Fruit fly (Drosophila melanogaster): ENCODE results near the gene scpr-C.
A peak's percentile ranks its signal among the peaks of the same experiment; 100 is the strongest.

Gene scpr-C

dm6 chr3R:11225220-11225619 is at the start of gene scpr-C:
TSS of gene scpr-C (plus strand) at chr3R:11225520.
- no peak for TF ChIP-seq CG8478 (optimal IDR thresholded peaks at IDR 0.05)

- no peak for TF ChIP-seq CG8478 (optimal IDR thresholded peaks at IDR 0.05)
- TF ChIP-seq CTCF (optimal IDR thresholded peaks at IDR 0.05): no peak
Observed at dm6 chr3R:11175777-11176176, 49.5 kb upstream of the scpr-C start.

- TF ChIP-seq CG8478 (optimal IDR thresholded peaks at IDR 0.05) (no peak), CTCF (optimal IDR thresholded peaks at IDR 0.05) (no peak)
Observed at dm6 chr3R:11177579-11177978, 47.7 kb upstream of the scpr-C start.

- TF ChIP-seq CTCF (optimal IDR thresholded peaks at IDR 0.05) (no peak), CG8478 (optimal IDR thresholded peaks at IDR 0.05) (no peak)
Observed at dm6 chr3R:11178300-11178699, 47.0 kb upstream of the scpr-C start.

- no peak for TF ChIP-seq CTCF (optimal IDR thresholded peaks at IDR 0.05)
- TF ChIP-seq CG8478 (optimal IDR thresholded peaks at IDR 0.05): no peak
Observed at dm6 chr3R:11195792-11196191, 29.5 kb upstream of the scpr-C start, which contains the start of gene CG18577. TSS of gene CG18577 (plus strand) at chr3R:11196092.

DNA sequence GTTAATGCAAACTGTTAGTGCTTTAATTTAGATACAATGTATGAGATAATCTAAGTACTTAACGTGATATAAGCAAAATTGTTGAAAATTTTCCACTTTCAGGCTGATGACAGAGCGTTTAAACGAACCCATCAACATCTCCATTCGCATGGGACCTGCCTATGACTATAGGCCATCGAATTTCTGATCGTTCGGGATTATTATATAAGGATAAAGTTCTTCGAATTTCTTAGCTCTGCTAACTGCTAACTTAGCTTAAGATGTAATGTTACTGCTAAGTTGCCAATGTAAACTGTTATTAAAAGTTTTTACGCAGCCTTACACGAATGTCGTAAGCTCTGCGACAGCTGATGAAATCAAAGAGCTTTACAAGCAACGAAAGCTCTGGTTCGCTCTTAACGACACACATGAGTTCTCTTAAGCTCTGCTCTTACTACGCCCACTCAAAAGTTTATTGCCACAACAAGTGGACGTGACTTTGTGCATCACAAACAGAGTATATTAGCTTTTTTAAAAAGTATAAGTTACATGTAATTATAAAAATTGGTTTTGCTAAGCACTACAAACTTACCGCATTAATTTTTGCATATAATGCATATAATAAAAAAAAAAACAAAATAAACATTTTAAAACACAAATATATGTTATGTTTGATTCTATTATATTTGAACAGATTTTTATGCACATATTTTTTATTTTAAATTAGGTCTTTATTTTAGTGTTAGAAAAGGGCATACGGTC is 28.5 kb upstream of the scpr-C start:
- no peak for TF ChIP-seq CG8478 (optimal IDR thresholded peaks at IDR 0.05)
- TF ChIP-seq CTCF (optimal IDR thresholded peaks at IDR 0.05): no peak

dm6 chr3R:11197389-11197716 is 28.0 kb upstream of the scpr-C start, which contains the start of gene cu:
TSS of gene cu (plus strand) at chr3R:11197592.
- TF ChIP-seq CG8478 (optimal IDR thresholded peaks at IDR 0.05) (no peak), CTCF (optimal IDR thresholded peaks at IDR 0.05) (no peak)

dm6 chr3R:11198062-11198472 is 27.3 kb upstream of the scpr-C start:
- TF ChIP-seq CG8478 (optimal IDR thresholded peaks at IDR 0.05) (no peak), CTCF (optimal IDR thresholded peaks at IDR 0.05) (no peak)

DNA sequence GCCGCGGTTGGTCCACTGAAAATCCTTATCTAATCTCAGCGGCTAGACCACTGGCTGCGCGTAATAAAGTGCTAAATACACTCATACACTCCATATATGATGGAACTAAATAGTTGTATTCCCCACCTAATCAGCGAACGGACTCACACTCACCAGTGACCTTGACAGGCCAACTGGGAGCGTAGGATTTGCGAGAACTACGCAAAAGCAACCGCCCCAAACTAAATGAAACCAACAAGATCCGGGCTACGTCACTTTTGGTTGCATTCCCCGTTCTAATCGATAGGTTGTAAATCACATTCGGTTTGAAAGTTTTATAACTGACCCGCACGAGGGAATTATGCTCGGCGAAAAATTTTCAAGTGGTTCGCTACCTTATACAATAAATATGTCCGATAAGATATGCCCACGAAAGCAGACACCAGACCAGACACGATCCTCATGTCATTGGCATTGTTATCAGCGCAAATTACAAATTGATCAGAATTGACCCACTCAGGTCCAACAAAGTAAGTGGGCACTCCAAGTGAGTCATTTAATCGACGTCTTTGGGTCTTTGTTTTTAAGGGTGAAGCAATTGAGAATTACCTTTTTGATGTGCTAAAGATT is 26.0 kb upstream of the scpr-C start:
- TF ChIP-seq CTCF (optimal IDR thresholded peaks at IDR 0.05): no peak

DNA sequence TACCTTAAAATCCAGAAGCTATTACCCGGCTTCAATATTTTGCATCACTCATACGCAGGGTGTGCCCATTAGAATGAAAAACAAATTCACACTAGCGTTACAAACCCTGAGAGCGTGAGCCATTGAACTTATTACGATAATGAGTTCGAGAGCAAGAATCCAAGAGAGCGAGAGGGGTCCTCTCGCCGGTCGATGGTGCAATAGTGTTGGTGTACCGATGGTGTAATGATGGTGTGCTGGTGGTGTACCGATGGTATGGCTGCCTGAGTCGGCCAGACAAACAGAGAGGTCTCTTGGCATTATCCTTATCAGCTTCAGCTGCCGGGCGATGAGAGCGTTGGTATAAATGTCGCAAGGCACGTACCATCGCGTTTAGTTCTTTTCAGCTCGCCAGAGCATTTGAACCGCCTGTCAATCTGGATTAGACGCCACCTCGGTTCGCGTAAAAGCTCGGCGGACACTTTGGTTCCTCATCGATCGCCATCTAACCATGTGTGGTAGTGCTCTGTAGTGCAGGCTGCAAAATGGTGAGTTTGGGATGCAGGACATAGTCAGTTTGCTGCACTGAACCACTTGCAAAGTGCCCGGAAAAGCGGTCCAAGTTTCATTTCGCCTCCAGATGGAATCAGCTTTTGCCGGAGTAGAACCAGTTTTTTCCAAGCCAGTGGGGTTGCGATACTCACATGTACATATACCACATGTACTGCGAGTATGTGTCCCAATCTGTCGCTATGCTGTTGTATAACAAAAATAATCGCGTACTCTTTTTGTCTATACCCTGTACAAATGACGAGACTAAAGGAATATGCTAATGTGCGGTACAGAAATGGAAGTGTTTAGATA is 25.1 kb upstream of the scpr-C start:
- TF ChIP-seq CG8478 (optimal IDR thresholded peaks at IDR 0.05): no peak
- no peak for TF ChIP-seq CTCF (optimal IDR thresholded peaks at IDR 0.05)

dm6 chr3R:11200885-11201421 is 24.4 kb upstream of the scpr-C start:
- TF ChIP-seq CG8478 (optimal IDR thresholded peaks at IDR 0.05) (no peak), CTCF (optimal IDR thresholded peaks at IDR 0.05) (no peak)

- TF ChIP-seq CG8478 (optimal IDR thresholded peaks at IDR 0.05) (no peak), CTCF (optimal IDR thresholded peaks at IDR 0.05) (no peak)
Observed at dm6 chr3R:11208766-11209331, 16.5 kb upstream of the scpr-C start.

DNA sequence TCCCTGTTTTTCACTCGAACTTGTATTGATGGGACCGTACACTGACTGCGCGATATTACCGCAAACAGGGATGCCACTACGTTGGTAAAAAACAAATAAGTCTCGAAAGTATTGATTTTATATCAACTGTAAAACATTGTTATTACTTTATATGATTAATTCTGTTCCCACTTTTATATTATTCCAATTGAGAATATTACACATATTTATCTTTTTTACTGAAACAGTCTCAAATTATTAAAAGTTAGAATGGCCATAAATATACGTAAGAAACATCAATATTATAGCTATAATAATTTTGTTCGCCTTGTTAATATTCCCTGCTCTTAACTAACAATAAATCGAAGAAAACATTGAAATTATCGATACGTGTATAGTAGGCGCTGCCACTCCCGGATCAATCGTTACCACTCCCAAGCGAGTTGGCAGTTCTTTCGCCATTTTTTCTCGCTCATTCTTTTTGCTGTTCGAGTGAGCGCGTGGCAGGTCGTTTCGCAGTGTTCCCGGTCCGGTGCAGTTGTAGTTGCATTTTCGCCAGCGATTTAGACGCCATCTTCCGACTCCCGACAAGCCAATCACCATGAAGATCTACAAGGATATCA is 15.4 kb upstream of the scpr-C start, which contains the start of the genes SdhC and Tctp:
Gene SdhC, minus strand, starts transcription at position 49 of the 602 bp plus-strand sequence.
Gene Tctp, plus strand, starts transcription at position 447 of the 602 bp plus-strand sequence.
- TF ChIP-seq CG8478 (optimal IDR thresholded peaks at IDR 0.05) (no peak), CTCF (optimal IDR thresholded peaks at IDR 0.05) (no peak)

DNA sequence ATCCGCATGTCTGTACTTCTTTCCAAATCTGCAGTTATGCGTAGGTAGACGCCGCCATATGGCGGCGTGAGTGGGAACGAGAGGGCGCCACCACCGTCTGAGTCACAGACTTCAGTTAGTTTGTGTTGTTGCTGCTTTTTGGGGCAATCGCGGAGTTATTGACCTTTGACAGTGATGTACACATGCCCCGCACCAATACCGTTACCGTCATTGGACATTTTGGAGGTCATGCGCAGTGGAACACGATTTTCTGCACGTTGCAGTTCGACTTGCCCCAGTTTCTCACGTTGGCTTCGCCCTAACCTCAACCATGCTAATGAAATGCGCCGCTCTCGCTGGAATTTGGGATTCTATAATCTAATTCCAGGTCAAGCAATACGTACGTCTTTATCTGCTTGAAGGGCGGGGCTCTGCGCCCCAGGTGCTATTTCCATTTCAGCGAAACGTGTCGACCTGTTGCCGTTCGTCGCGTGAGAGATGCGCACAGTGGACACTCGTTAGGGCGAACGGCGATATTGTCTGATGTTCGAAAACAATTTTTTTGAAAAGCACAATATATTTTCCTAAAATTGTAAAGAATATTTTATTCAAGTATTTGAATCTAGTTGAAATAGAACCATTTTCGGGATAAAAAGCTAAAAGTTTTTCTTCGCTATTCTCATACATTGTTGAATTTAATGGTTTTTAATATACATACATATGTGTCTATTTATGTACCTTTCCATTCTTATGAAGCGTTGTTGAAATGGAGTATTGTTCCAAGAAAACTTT is 13.8 kb upstream of the scpr-C start:
- TF ChIP-seq CG8478 (optimal IDR thresholded peaks at IDR 0.05): no peak
- peak; percentile 31 to 42 for TF ChIP-seq CTCF (optimal IDR thresholded peaks at IDR 0.05)
